Worm (Caenorhabditis elegans): ENCODE data around the gene F44E7.3.

The F44E7.3 gene

ce11 chrV:5780713-5781360 lies 9.1 kb downstream of the F44E7.3 start, which contains the start of gene F44E7.5:
Gene F44E7.5, minus strand, starts transcription at chrV:5780922.
- TF ChIP-seq skn-1 (tag; optimal IDR thresholded peaks at IDR 0.05), result peak; percentile 1
- peak; percentile 72 for TF ChIP-seq mep-1 (tag; optimal IDR thresholded peaks at IDR 0.05)
- TF ChIP-seq fkh-8 (tag; optimal IDR thresholded peaks at IDR 0.05), result no peak
- TF ChIP-seq nhr-90 (tag; optimal IDR thresholded peaks at IDR 0.05; ENCODE audit: poor library complexity), result peak; percentile 83
- TF ChIP-seq nhr-85 (tag), result peak; percentile 81
- TF ChIP-seq nhr-11 (tag; optimal IDR thresholded peaks at IDR 0.05), result no peak
- TF ChIP-seq sox-4 (tag; optimal IDR thresholded peaks at IDR 0.05), result no peak
- TF ChIP-seq sup-37 (GFP tag; optimal IDR thresholded peaks at IDR 0.05), result no peak
- no peak for TF ChIP-seq zag-1 (tag; optimal IDR thresholded peaks at IDR 0.05)
- TF ChIP-seq mab-9 (GFP tag; IDR thresholded peaks at IDR 0.05), result no peak
- TF ChIP-seq sptf-1 (tag; optimal IDR thresholded peaks at IDR 0.05), result no peak
- 0 out of 2 replicates have a peak, but pooled peaks have one; percentile 12 for TF ChIP-seq grh-1 (GFP tag; IDR thresholded peaks at IDR 0.05)
- TF ChIP-seq nhr-47 (tag; optimal IDR thresholded peaks at IDR 0.05), result peak; percentile 58
- TF ChIP-seq xbp-1 (tag; optimal IDR thresholded peaks at IDR 0.05), result peak; percentile 8
- peak; percentile 16 to 26 (median 25) for TF ChIP-seq dpl-1 (GFP tag; optimal IDR thresholded peaks at IDR 0.05)
- no peak for TF ChIP-seq C04F5.9 (tag; optimal IDR thresholded peaks at IDR 0.05)
- no peak for TF ChIP-seq ama-1 (optimal IDR thresholded peaks at IDR 0.05)
- no peak for TF ChIP-seq zip-4 (GFP tag; optimal IDR thresholded peaks at IDR 0.05)
- TF ChIP-seq efl-1 (optimal IDR thresholded peaks at IDR 0.05), result peak; percentile 34 to 61
- peak; percentile 23 to 87 for TF ChIP-seq efl-1 (GFP tag; optimal IDR thresholded peaks at IDR 0.05 in 1 of 2)
- TF ChIP-seq vab-15 (tag; optimal IDR thresholded peaks at IDR 0.05), result no peak
- no peak for TF ChIP-seq mef-2 (tag; optimal IDR thresholded peaks at IDR 0.05)
- TF ChIP-seq ceh-63 (GFP tag; optimal IDR thresholded peaks at IDR 0.05), result no peak
- TF ChIP-seq hlh-17 (GFP tag; optimal IDR thresholded peaks at IDR 0.05; ENCODE audit: borderline replicate concordance), result no peak
- TF ChIP-seq unc-86 (tag; optimal IDR thresholded peaks at IDR 0.05), result no peak
- no peak for TF ChIP-seq aly-2 (tag; optimal IDR thresholded peaks at IDR 0.05)
- TF ChIP-seq swsn-7 (tag; optimal IDR thresholded peaks at IDR 0.05), result peak; percentile 2
- peak; percentile 20 to 46 for TF ChIP-seq lsy-2 (tag; optimal IDR thresholded peaks at IDR 0.05)
- TF ChIP-seq blmp-1 (tag; optimal IDR thresholded peaks at IDR 0.05), result peak; percentile 28
- no peak for TF ChIP-seq nhr-77 (tag; optimal IDR thresholded peaks at IDR 0.05)
- TF ChIP-seq nhr-71 (tag; optimal IDR thresholded peaks at IDR 0.05), result peak; percentile 77
- no peak for TF ChIP-seq Y116A8C.19 (tag; optimal IDR thresholded peaks at IDR 0.05; ENCODE audit: borderline replicate concordance)
- TF ChIP-seq elt-2 (tag; optimal IDR thresholded peaks at IDR 0.05), result peak; percentile 80
- TF ChIP-seq mdl-1 (tag; optimal IDR thresholded peaks at IDR 0.05), result peak in 1 of 2 experiments; percentile 20
- no peak for TF ChIP-seq ceh-90 (tag; optimal IDR thresholded peaks at IDR 0.05)
- no peak for TF ChIP-seq C34B4.2 (tag; optimal IDR thresholded peaks at IDR 0.05)
- peak; percentile 53 for TF ChIP-seq C16A3.4 (tag; optimal IDR thresholded peaks at IDR 0.05)
- no peak for TF ChIP-seq alr-1 (tag; optimal IDR thresholded peaks at IDR 0.05; ENCODE audit: borderline replicate concordance)
- no peak for TF ChIP-seq egl-13 (tag; optimal IDR thresholded peaks at IDR 0.05)
- TF ChIP-seq unc-30 (tag; optimal IDR thresholded peaks at IDR 0.05), result no peak
- TF ChIP-seq lin-13 (GFP tag; optimal IDR thresholded peaks at IDR 0.05), result peak; percentile 20
- no peak for TF ChIP-seq nhr-76 (tag; optimal IDR thresholded peaks at IDR 0.05)
- peak; percentile 8 for TF ChIP-seq jun-1 (tag; optimal IDR thresholded peaks at IDR 0.05)
- peak; percentile 59 for TF ChIP-seq nhr-19 (GFP tag; conservative IDR thresholded peaks at IDR 0.05)
- no peak for TF ChIP-seq hlh-4 (tag; optimal IDR thresholded peaks at IDR 0.05)
- peak; percentile 34 for TF ChIP-seq tbx-2 (tag; optimal IDR thresholded peaks at IDR 0.05)
- no peak for TF ChIP-seq aha-1 (tag; optimal IDR thresholded peaks at IDR 0.05)
- TF ChIP-seq hpl-2 (GFP tag; optimal IDR thresholded peaks at IDR 0.05), result no peak
- no peak for TF ChIP-seq ces-1 (GFP tag; optimal IDR thresholded peaks at IDR 0.05)
- peak; percentile 59 for TF ChIP-seq rnt-1 (tag; optimal IDR thresholded peaks at IDR 0.05)
- TF ChIP-seq dsc-1 (tag; optimal IDR thresholded peaks at IDR 0.05), result no peak
- TF ChIP-seq egl-27 (tag; optimal IDR thresholded peaks at IDR 0.05), result no peak
- TF ChIP-seq pax-3 (tag; optimal IDR thresholded peaks at IDR 0.05), result no peak

Data from whole organism, L1 larva.